Fruit fly (Drosophila melanogaster) whole organism: ENCODE results near the gene CG34288.

Experiments
- CG8478 ChIP-seq: fragments of >200 bp; optimal IDR thresholded peaks from 2 replicates; lab custom pipeline; 2018; ENCODE audit warnings: inconsistent platforms
- pan ChIP-seq: fragments of >200 bp; optimal IDR thresholded peaks from 2 replicates; lab custom pipeline; 2017
- usp ChIP-seq: fragments of >200 bp; optimal IDR thresholded peaks from 2 replicates; lab custom pipeline; 2017; ENCODE audit warnings: missing biosample characterization, missing genetic modification characterization, mixed read lengths

DNA sequence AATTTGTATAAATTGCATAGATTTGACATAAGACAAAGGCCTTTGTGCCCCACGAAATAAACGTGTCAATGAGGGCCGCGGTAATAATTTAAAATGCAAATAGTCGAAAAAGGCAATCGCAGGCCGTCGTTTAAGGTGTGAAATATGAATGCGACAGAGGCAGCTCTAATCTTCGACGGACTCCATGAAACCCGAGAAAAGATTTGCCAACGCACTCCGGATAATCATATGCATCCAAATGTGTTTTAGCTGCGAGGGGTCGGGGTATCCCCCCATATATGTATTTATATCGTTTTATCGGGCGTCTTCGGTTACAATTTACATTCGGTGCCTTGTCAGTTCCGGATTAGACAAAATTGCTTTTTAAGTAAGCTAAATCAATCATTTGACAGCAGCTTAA lies 8.8 kb downstream of the CG34288 start:
- no peak for TF ChIP-seq pan (lab: Kevin White, UChicago)
- TF ChIP-seq CG8478: no peak
- no peak for TF ChIP-seq usp (GFP tag; lab: Kevin White, UChicago)
